Worm (Caenorhabditis elegans): ENCODE measurements around the gene Y59C2A.3.

DNA sequence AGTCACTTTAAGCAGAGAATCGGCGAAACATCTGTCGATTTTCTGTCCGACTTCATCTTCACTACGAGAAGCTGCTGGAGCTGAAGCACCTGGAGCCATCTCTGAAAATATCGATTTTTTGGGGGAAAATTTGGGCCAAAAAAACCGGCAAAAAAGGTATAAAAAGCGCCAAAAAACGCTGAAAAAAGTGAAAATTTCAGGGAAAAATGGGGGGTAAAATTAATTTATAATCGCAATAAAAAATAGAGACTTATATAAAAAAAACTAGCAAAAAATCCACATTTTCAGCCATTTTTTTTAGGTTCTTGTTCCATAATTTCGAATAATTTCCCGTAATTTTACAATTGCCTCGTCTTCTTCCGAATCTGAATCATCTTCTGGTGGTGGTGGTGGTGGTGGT lies 5.9 kb upstream of the Y59C2A.3 start, which contains the start of gene F54A3.5:
- TF ChIP-seq nhr-237 (tag; optimal IDR thresholded peaks at IDR 0.05) (no peak), nhr-6 (tag; optimal IDR thresholded peaks at IDR 0.05) (no peak), lin-39 (tag; optimal IDR thresholded peaks at IDR 0.05) (no peak), snpc-4 (tag; optimal IDR thresholded peaks at IDR 0.05) (no peak), unc-62 (GFP tag; optimal IDR thresholded peaks at IDR 0.05) (no peak), ztf-11 (tag; optimal IDR thresholded peaks at IDR 0.05) (no peak), fos-1 (tag; optimal IDR thresholded peaks at IDR 0.05) (no peak)

Measured in whole organism, L2 larva.